Worm (Caenorhabditis elegans): ENCODE data around the gene Y57G11C.499.

DNA sequence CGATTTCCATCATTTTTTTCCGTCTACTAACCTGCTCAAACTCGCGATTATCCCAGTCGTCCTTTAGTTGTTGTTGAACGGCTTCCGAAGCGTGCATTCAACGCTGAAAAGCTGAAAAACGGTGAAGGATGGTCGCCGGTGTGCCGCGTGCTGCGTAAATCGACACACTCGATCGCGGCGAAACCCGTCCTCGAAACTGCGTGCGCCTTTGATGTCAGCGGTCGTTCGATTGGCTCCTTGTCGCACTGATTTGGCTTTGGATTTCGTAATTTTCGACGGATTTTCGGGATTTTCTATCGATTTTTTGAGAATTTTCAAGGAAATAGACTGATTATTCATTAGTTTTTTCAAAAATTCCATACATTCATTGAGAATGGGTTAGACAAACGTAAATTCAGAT is 42.6 kb upstream of the Y57G11C.499 start, which contains the start of the genes Y57G11C.1147 and nuo-3:
- TF ChIP-seq flt-1 (GFP tag; IDR thresholded peaks at IDR 0.05) (no peak), ztf-29 (GFP tag; IDR thresholded peaks at IDR 0.05) (no peak), T22C8.4 (GFP tag; IDR thresholded peaks at IDR 0.05) (no peak), med-1 (GFP tag; optimal IDR thresholded peaks at IDR 0.05; ENCODE audit: insufficient read depth) (no peak), tab-1 (GFP tag; IDR thresholded peaks at IDR 0.05) (no peak), klf-2 (GFP tag; conservative IDR thresholded peaks at IDR 0.05) (no peak), ztf-23 (GFP tag; IDR thresholded peaks at IDR 0.05) (no peak), ref-1 (GFP tag; conservative IDR thresholded peaks at IDR 0.05) (no peak)
